Fruit fly (Drosophila melanogaster) whole organism: ENCODE results near the gene Or82a.

Experiments used
- CG8478 ChIP-seq: fragments of >200 bp; optimal IDR thresholded peaks from 2 replicates; lab custom pipeline; 2018; ENCODE audit warnings: inconsistent platforms
- Dll ChIP-seq: fragments of >200 bp; optimal IDR thresholded peaks from 2 replicates; lab custom pipeline; 2017
- EcR ChIP-seq, 2 experiments: fragments of >200 bp; optimal IDR thresholded peaks; 2 replicates each; lab custom pipeline; 2017; ENCODE audit warnings: missing biosample characterization in 2 of 2, missing genetic modification characterization in 2 of 2, missing genetic modification reagents in 2 of 2
- psq ChIP-seq: fragments of >200 bp; optimal IDR thresholded peaks from 2 replicates; lab custom pipeline; 2017
- usp ChIP-seq: fragments of >200 bp; optimal IDR thresholded peaks from 2 replicates; lab custom pipeline; 2017; ENCODE audit warnings: missing biosample characterization, missing genetic modification characterization, mixed read lengths

DNA sequence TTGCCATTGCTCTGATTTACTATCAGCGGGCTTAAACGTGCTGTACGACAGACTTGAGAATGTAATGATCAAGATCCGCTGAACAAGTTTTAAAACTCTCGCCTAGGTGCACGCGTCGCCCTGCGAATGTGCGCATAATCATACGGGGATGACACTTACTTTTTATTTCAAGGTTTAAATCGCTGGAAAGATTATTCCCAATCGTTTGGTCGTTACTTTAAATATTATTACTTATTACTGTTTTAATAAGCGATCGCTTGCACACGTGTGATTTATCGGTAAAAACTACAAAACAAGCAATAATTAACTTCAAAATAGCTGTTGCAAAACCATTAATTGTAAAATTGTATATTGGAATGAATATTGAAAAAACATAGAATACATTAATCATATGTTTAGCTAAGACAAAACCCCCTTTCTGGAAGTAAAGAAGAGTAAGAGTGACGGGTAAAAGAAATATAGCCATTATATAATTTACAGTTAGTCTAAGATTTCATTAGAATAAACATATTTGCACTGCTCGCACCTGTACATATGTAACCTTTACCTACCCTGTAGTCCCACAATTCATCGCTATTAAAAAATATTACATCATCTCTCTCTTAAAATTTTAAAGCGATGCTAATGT is 27.5 kb upstream of the Or82a start, which contains the start of gene DhpD:
- TF ChIP-seq usp (GFP tag; lab: Kevin White, UChicago) (no peak), Dll (lab: Kevin White, UChicago) (no peak), CG8478 (no peak), psq (lab: Kevin White, UChicago) (no peak), EcR (GFP tag; optimal IDR thresholded peaks at IDR 0.05; lab: Kevin White, UChicago) (no peak)
